Fruit fly (Drosophila melanogaster) whole organism, pupa: ENCODE data around the gene dnd.

ENCODE experiments used
- CG10348 ChIP-seq: fragments of 200-800 bp; sonication (Bioruptor generic); IDR thresholded peaks from 2 replicates; pipeline ENCODE4 v1.3.6; 2022; ENCODE audit warnings: missing biosample characterization, missing genetic modification characterization
- CG12605 ChIP-seq: fragments of 200-800 bp; sonication (Bioruptor generic); IDR thresholded peaks from 2 replicates; pipeline ENCODE4 v1.3.6; 2022; ENCODE audit warnings: missing biosample characterization, missing genetic modification characterization
- CG13204 ChIP-seq: fragments of 200-800 bp; sonication (Bioruptor generic); optimal IDR thresholded peaks from 2 replicates; lab custom pipeline; 2018; ENCODE audit warnings: missing biosample characterization, mild to moderate bottlenecking, missing genetic modification characterization, moderate library complexity
- CG14655 ChIP-seq: fragments of 200-800 bp; sonication (Bioruptor generic); optimal IDR thresholded peaks from 3 replicates; lab custom pipeline; 2017; ENCODE audit warnings: mild to moderate bottlenecking, missing biosample characterization, missing genetic modification reagents, missing genetic modification characterization
- CG15710 ChIP-seq: fragments of 200-800 bp; sonication (Bioruptor generic); optimal IDR thresholded peaks from 2 replicates; lab custom pipeline; 2018; ENCODE audit warnings: missing biosample characterization, mild to moderate bottlenecking, missing genetic modification characterization, moderate library complexity
- CG17806 ChIP-seq: fragments of 200-800 bp; sonication (Bioruptor generic); optimal IDR thresholded peaks from 2 replicates; lab custom pipeline; 2018; ENCODE audit warnings: missing biosample characterization, mild to moderate bottlenecking, missing genetic modification characterization, moderate library complexity
- CG32121 ChIP-seq: fragments of 200-800 bp; sonication (Bioruptor generic); IDR thresholded peaks from 2 replicates; pipeline ENCODE4 v1.3.6; 2022; ENCODE audit warnings: missing biosample characterization, missing genetic modification characterization
- CG34367 ChIP-seq: fragments of 200-800 bp; sonication (Bioruptor generic); optimal IDR thresholded peaks from 2 replicates; lab custom pipeline; 2018; ENCODE audit warnings: missing biosample characterization, mild to moderate bottlenecking, missing genetic modification characterization
- CG4496 ChIP-seq: fragments of 200-800 bp; sonication (Bioruptor generic); IDR thresholded peaks from 3 replicates; pipeline ENCODE4 v1.3.6; 2022; ENCODE audit warnings: missing biosample characterization, missing genetic modification characterization
- CG8159 ChIP-seq: fragments of 200-800 bp; sonication (Bioruptor generic); optimal IDR thresholded peaks from 3 replicates; lab custom pipeline; 2018; ENCODE audit warnings: missing biosample characterization, mild to moderate bottlenecking, missing genetic modification characterization, moderate library complexity
- CG8301 ChIP-seq: fragments of 200-800 bp; sonication (Bioruptor generic); optimal IDR thresholded peaks from 2 replicates; lab custom pipeline; 2018; ENCODE audit warnings: missing biosample characterization, mild to moderate bottlenecking, missing genetic modification characterization
- CG9948 ChIP-seq: fragments of 200-800 bp; sonication (Bioruptor generic); optimal IDR thresholded peaks from 2 replicates; lab custom pipeline; 2018; ENCODE audit warnings: missing biosample characterization, mild to moderate bottlenecking, missing genetic modification characterization, moderate library complexity
- D1 ChIP-seq: fragments of 200-800 bp; sonication (Bioruptor generic); optimal IDR thresholded peaks from 2 replicates; lab custom pipeline; 2018; ENCODE audit warnings: missing biosample characterization, mild to moderate bottlenecking, missing genetic modification characterization, moderate library complexity
- EcR ChIP-seq: fragments of 200-800 bp; sonication (Bioruptor generic); optimal IDR thresholded peaks from 3 replicates; lab custom pipeline; 2019; ENCODE audit warnings: missing biosample characterization, missing genetic modification characterization, mild to moderate bottlenecking, moderate library complexity, missing genetic modification reagents
- Ets98B ChIP-seq: fragments of 200-800 bp; sonication (Bioruptor generic); IDR thresholded peaks from 2 replicates; pipeline ENCODE4 v1.3.6; 2022; ENCODE audit warnings: missing biosample characterization, missing genetic modification characterization
- Pif1A ChIP-seq: fragments of 200-800 bp; sonication (Bioruptor generic); optimal IDR thresholded peaks from 3 replicates; lab custom pipeline; 2016; ENCODE audit warnings: missing biosample characterization, missing genetic modification characterization
- Pif1B ChIP-seq: fragments of 200-800 bp; sonication (Bioruptor generic); optimal IDR thresholded peaks from 3 replicates; lab custom pipeline; 2016; ENCODE audit warnings: missing biosample characterization, missing genetic modification characterization
- Snoo ChIP-seq: fragments of 200-800 bp; sonication (Bioruptor generic); optimal IDR thresholded peaks from 3 replicates; lab custom pipeline; 2017; ENCODE audit warnings: missing biosample characterization, mild to moderate bottlenecking, missing genetic modification characterization, inconsistent platforms
- fd96Ca ChIP-seq: fragments of 200-800 bp; sonication (Bioruptor generic); IDR thresholded peaks from 3 replicates; pipeline ENCODE4 v1.3.6; 2022; ENCODE audit warnings: missing biosample characterization, missing genetic modification characterization
- gl ChIP-seq: fragments of 200-800 bp; sonication (Bioruptor generic); optimal IDR thresholded peaks from 2 replicates; lab custom pipeline; 2018; ENCODE audit warnings: missing biosample characterization, mild to moderate bottlenecking, missing genetic modification characterization
- rn ChIP-seq: fragments of 200-800 bp; sonication (Bioruptor generic); IDR thresholded peaks from 2 replicates; pipeline ENCODE4 v1.3.6; 2022; ENCODE audit warnings: missing biosample characterization, missing genetic modification characterization

The dnd gene

DNA sequence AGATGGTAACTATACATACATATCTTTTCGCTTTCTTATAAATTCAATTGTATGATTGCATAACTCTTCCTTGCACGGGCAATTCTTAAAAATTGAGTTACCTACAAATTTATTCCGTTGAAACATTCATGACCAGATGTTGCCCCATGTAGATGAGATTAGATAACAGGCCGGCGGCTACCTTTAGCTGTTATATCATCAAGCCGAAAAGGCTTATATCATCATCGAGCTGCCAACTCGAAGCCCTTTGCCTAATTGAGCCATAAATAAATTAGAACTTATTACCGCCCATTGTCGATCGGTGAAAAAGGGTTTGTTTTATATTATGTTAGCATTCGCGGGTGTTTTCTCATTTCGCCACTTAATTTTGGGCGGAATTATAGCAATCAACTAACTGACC lies 46.7 kb downstream of the dnd start:
- TF ChIP-seq CG8301 (tag; lab: Kevin White, UChicago) (no peak), CG32121 (no peak), rn (GFP tag; lab: Robert Waterston, UW) (no peak), CG14655 (GFP tag; lab: Kevin White, UChicago) (no peak), Snoo (tag; lab: Kevin White, UChicago) (no peak), gl (no peak), CG12605 (GFP tag; lab: Robert Waterston, UW) (no peak), CG34367 (tag; lab: Kevin White, UChicago) (no peak), CG10348 (GFP tag; lab: Robert Waterston, UW) (no peak), CG13204 (no peak), CG15710 (no peak), EcR (GFP tag; lab: Kevin White, UChicago) (no peak), fd96Ca (GFP tag; lab: Robert Waterston, UW) (no peak)
- TF ChIP-seq, all 21 proteins: peak for 0

DNA sequence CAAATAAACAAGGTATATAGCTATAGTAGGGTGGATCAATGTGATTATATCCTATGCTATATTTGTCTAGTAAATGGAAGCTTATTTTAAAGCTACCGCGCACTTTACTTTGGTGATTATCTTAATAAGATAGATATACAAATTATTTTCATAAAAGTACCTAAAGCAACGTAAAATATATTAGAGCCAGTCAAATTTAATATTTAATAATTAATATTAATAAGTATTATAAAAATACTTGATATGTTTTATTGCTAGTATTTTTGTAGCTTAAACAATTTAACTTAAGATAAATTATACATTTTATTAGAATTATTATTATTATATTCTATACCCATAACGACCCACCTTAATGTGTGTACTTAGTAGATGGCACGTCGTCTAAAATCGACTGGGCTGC lies 47.5 kb downstream of the dnd start:
- peak; percentile 19 for TF ChIP-seq Pif1A (GFP tag; lab: Kevin White, UChicago)
- peak; percentile 82 for TF ChIP-seq CG34367 (tag; lab: Kevin White, UChicago)
- peak; percentile 90 for TF ChIP-seq CG8159
- TF ChIP-seq CG32121, result no peak
- TF ChIP-seq fd96Ca (GFP tag; lab: Robert Waterston, UW), result no peak
- peak; percentile 55 for TF ChIP-seq Snoo (tag; lab: Kevin White, UChicago)
- peak; percentile 19 for TF ChIP-seq Pif1B (GFP tag; lab: Kevin White, UChicago)
- TF ChIP-seq CG9948 (tag; lab: Kevin White, UChicago), result peak; percentile 90
- no peak for TF ChIP-seq EcR (GFP tag; lab: Kevin White, UChicago)
- TF ChIP-seq CG15710, result peak; percentile 89
- TF ChIP-seq CG10348 (GFP tag; lab: Robert Waterston, UW), result no peak
- no peak for TF ChIP-seq gl
- TF ChIP-seq D1, result peak; percentile 90
- no peak for TF ChIP-seq rn (GFP tag; lab: Robert Waterston, UW)
- TF ChIP-seq Ets98B (GFP tag; lab: Robert Waterston, UW), result no peak
- TF ChIP-seq CG8301 (tag; lab: Kevin White, UChicago), result peak; percentile 76
- TF ChIP-seq CG17806 (tag; lab: Kevin White, UChicago), result peak; percentile 85
- no peak for TF ChIP-seq CG4496 (GFP tag; lab: Robert Waterston, UW)
- no peak for TF ChIP-seq CG13204
- peak; percentile 87 for TF ChIP-seq CG14655 (GFP tag; lab: Kevin White, UChicago)

DNA sequence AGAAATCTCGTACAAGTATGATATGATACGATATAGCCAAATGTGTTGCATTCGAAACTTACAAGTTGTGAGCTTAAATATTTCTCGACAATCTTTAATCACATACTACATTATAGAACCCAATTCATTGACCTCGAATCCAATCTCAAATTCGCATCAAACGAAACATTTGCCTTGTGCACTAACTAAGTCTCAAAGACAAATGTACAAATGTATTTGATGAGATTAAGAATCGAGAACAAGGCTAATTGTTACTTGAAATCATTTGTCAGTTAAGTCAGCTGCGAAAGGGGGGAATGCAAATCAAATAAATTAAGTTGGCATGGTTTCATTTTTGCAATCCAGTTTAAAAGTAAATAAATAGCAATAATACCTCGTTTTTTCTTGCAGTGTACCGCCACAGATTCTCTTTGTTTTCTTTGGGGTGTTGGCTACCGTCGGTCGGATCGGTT lies 48.6 kb downstream of the dnd start:
- peak; percentile 45 for TF ChIP-seq D1
- TF ChIP-seq CG14655 (GFP tag; lab: Kevin White, UChicago), result peak; percentile 90
- TF ChIP-seq CG17806 (tag; lab: Kevin White, UChicago), result peak; percentile 73
- peak; percentile 19; the same call in 1 of the 2 replicates for TF ChIP-seq CG10348 (GFP tag; lab: Robert Waterston, UW)
- 0 out of 2 replicates have a peak, but pooled peaks have one; percentile 11 for TF ChIP-seq CG12605 (GFP tag; lab: Robert Waterston, UW)
- TF ChIP-seq Snoo (tag; lab: Kevin White, UChicago), result peak; percentile 89
- no peak for TF ChIP-seq EcR (GFP tag; lab: Kevin White, UChicago)
- TF ChIP-seq rn (GFP tag; lab: Robert Waterston, UW), result peak; percentile 44
- peak; percentile 4 for TF ChIP-seq gl
- TF ChIP-seq CG8301 (tag; lab: Kevin White, UChicago), result peak; percentile 80
- peak; percentile 73 for TF ChIP-seq Pif1B (GFP tag; lab: Kevin White, UChicago)
- peak; percentile 77; the same call in 2 of the 3 replicates for TF ChIP-seq fd96Ca (GFP tag; lab: Robert Waterston, UW)
- peak; percentile 89 for TF ChIP-seq Pif1A (GFP tag; lab: Kevin White, UChicago)
- peak; percentile 85 for TF ChIP-seq CG8159
- TF ChIP-seq CG32121, result peak; percentile 58
- TF ChIP-seq CG4496 (GFP tag; lab: Robert Waterston, UW), result peak; percentile 44; the same call in 1 of the 3 replicates
- TF ChIP-seq CG15710, result peak; percentile 92
- peak; percentile 71 for TF ChIP-seq Ets98B (GFP tag; lab: Robert Waterston, UW)
- TF ChIP-seq CG34367 (tag; lab: Kevin White, UChicago), result peak; percentile 91
- peak; percentile 91 for TF ChIP-seq CG9948 (tag; lab: Kevin White, UChicago)
- TF ChIP-seq CG13204, result peak; percentile 71

DNA sequence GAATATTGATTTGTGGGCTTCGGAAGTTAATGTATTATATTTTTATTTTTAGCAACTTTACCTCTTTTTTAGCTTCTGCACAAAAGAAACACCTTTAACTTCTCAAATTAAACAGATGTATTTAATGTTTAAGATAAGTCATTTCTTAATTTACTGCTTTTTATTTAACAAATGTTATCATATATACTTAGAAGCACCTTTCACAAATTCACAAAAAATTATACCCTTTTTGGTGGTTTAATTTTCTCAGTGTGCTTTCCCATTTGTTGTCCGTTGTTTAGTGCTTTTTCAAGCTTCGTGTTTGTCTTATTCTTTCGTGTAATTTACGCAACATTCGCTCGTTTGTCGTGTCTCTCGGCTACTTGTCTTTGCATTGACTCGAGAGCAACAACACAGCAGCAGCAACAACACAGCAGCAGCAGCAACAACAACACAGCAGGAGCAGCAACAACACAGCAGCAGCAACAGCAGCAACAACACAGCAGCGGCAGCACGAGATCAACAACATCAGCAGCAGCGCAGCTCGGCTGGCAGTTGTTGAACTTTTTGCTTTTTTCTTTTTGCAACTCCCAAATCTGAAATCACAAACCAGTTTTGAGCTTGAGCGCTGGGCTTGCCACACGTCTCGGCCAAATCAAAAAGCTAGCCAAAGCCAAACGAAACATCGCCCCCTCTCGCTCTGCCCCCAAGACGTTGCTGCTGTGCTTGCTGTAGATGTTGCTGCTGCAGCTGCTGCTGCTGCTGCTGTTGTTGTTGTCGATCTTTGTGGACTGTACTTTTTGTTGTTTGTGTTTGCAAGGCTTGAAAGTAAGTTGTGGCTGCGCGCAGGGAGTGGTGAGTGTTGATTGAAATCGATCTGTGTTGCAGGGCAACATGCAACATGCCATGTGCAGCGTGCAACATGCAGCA lies 49.8 kb downstream of the dnd start:
- TF ChIP-seq D1, result peak; percentile 76
- peak; percentile 46; the same call in 1 of the 2 replicates for TF ChIP-seq CG32121
- no peak for TF ChIP-seq Pif1A (GFP tag; lab: Kevin White, UChicago)
- no peak for TF ChIP-seq CG34367 (tag; lab: Kevin White, UChicago)
- peak; percentile 88 for TF ChIP-seq CG14655 (GFP tag; lab: Kevin White, UChicago)
- peak; percentile 98 for TF ChIP-seq EcR (GFP tag; lab: Kevin White, UChicago)
- TF ChIP-seq CG8301 (tag; lab: Kevin White, UChicago), result peak; percentile 89
- no peak for TF ChIP-seq CG15710
- TF ChIP-seq rn (GFP tag; lab: Robert Waterston, UW), result 0 out of 2 replicates have a peak, but pooled peaks have one; percentile 36
- TF ChIP-seq gl, result peak; percentile 20
- TF ChIP-seq CG4496 (GFP tag; lab: Robert Waterston, UW), result peak; percentile 84
- peak; percentile 30; the same call in 1 of the 2 replicates for TF ChIP-seq CG12605 (GFP tag; lab: Robert Waterston, UW)
- TF ChIP-seq fd96Ca (GFP tag; lab: Robert Waterston, UW), result no peak; the same call in 1 of the 3 replicates
- TF ChIP-seq CG9948 (tag; lab: Kevin White, UChicago), result peak; percentile 28
- TF ChIP-seq Pif1B (GFP tag; lab: Kevin White, UChicago), result peak; percentile 66
- peak; percentile 85 for TF ChIP-seq CG8159
- TF ChIP-seq CG13204, result peak; percentile 83
- TF ChIP-seq Ets98B (GFP tag; lab: Robert Waterston, UW), result peak; percentile 82
- TF ChIP-seq CG17806 (tag; lab: Kevin White, UChicago), result peak; percentile 86
- TF ChIP-seq CG10348 (GFP tag; lab: Robert Waterston, UW), result no peak
- TF ChIP-seq Snoo (tag; lab: Kevin White, UChicago), result no peak
